Worm (Caenorhabditis elegans) whole organism, L4 larva: ENCODE measurements around the gene ZK795.2.

Experiments used
- F10B5.3 ChIP-seq: sonication (generic microtip); optimal IDR thresholded peaks from 2 replicates; lab custom pipeline; 2016; ENCODE audit warnings: mild to moderate bottlenecking, missing genetic modification characterization, missing compliant biosample characterization
- F44E2.7 ChIP-seq: fragments of 200-800 bp; sonication (Bioruptor generic); IDR thresholded peaks from 2 replicates; pipeline ENCODE4 v2.1.2; 2022; ENCODE audit warnings: missing genetic modification characterization, missing compliant biosample characterization
- F49E8.2 ChIP-seq: sonication (generic microtip); optimal IDR thresholded peaks from 2 replicates; lab custom pipeline; 2016; ENCODE audit warnings: missing compliant biosample characterization, mild to moderate bottlenecking, missing genetic modification characterization, borderline replicate concordance
- Y105C5A.15 ChIP-seq: fragments of 200-800 bp; sonication (Bioruptor generic); IDR thresholded peaks from 2 replicates; pipeline ENCODE4 v1.3.6; 2022; ENCODE audit warnings: missing genetic modification characterization, missing compliant biosample characterization
- aly-2 ChIP-seq: sonication (generic microtip); optimal IDR thresholded peaks from 2 replicates; lab custom pipeline; 2018; ENCODE audit warnings: missing biosample characterization, missing genetic modification characterization
- ama-1 ChIP-seq: fragments of 150-350 bp; optimal IDR thresholded peaks from 2 replicates; lab custom pipeline; 2014; ENCODE audit warnings: inconsistent platforms, mixed read lengths
- ceh-20 ChIP-seq: fragments of 200-800 bp; sonication (Bioruptor generic); IDR thresholded peaks from 2 replicates; pipeline ENCODE4 v1.3.6; 2022; ENCODE audit warnings: missing genetic modification reagents, missing genetic modification characterization, missing compliant biosample characterization
- ceh-62 ChIP-seq: sonication (generic microtip); optimal IDR thresholded peaks from 2 replicates; lab custom pipeline; 2017; ENCODE audit warnings: missing biosample characterization, missing genetic modification characterization
- ctbp-1 ChIP-seq: fragments of 200-800 bp; sonication (Bioruptor generic); IDR thresholded peaks from 2 replicates; pipeline ENCODE4 v1.3.6; 2022; ENCODE audit warnings: missing genetic modification reagents, missing genetic modification characterization, missing compliant biosample characterization
- daf-16 ChIP-seq, 3 experiments: sonication (generic microtip); optimal IDR thresholded peaks; 2 replicates each; lab custom pipeline; 2016 to 2017; ENCODE audit warnings: missing genetic modification characterization in 3 of 3, missing genetic modification reagents in 3 of 3, mild to moderate bottlenecking in 2 of 3, missing compliant biosample characterization in 2 of 3, missing biosample characterization in 1 of 3, moderate library complexity in 1 of 3
- daf-19 ChIP-seq: fragments of 200-800 bp; sonication (Bioruptor generic); conservative IDR thresholded peaks from 2 replicates; pipeline ENCODE4 v1.3.6; 2022; ENCODE audit warnings: missing genetic modification characterization, missing compliant biosample characterization
- daf-8 ChIP-seq: fragments of 200-800 bp; sonication (Bioruptor generic); IDR thresholded peaks from 2 replicates; pipeline ENCODE4 v1.3.6; 2022; ENCODE audit warnings: missing genetic modification characterization, missing compliant biosample characterization
- dmd-8 ChIP-seq: fragments of 200-800 bp; sonication (Bioruptor generic); IDR thresholded peaks from 2 replicates; pipeline ENCODE4 v1.3.6; 2022; ENCODE audit warnings: missing genetic modification characterization, missing compliant biosample characterization
- dmd-9 ChIP-seq: fragments of 200-800 bp; sonication (Bioruptor generic); IDR thresholded peaks from 2 replicates; pipeline ENCODE4 v1.3.6; 2022; ENCODE audit warnings: missing genetic modification reagents, missing genetic modification characterization, missing compliant biosample characterization
- egl-27 ChIP-seq: sonication (generic microtip); optimal IDR thresholded peaks from 3 replicates; lab custom pipeline; 2017; ENCODE audit warnings: missing biosample characterization, missing genetic modification reagents, missing genetic modification characterization
- fos-1 ChIP-seq: fragments of 150-350 bp; optimal IDR thresholded peaks from 2 replicates; lab custom pipeline; 2014; ENCODE audit warnings: missing biosample characterization, missing genetic modification characterization
- hif-1 ChIP-seq, 2 experiments: sonication (generic microtip); optimal IDR thresholded peaks; 2 replicates each; lab custom pipeline; 2016 to 2017; ENCODE audit warnings: missing compliant biosample characterization in 2 of 2, missing genetic modification characterization in 2 of 2, missing genetic modification reagents in 2 of 2, missing genotype in 2 of 2, mild to moderate bottlenecking in 1 of 2
- hlh-11 ChIP-seq: fragments of 200-800 bp; sonication (Bioruptor generic); optimal IDR thresholded peaks from 2 replicates; lab custom pipeline; 2018; ENCODE audit warnings: mild to moderate bottlenecking, missing genetic modification characterization, missing compliant biosample characterization
- hmg-1.1 ChIP-seq: fragments of 200-800 bp; sonication (Bioruptor generic); IDR thresholded peaks from 2 replicates; pipeline ENCODE4 v1.3.6; 2022; ENCODE audit warnings: missing genetic modification reagents, missing genetic modification characterization, missing compliant biosample characterization
- jun-1 ChIP-seq: fragments of 150-350 bp; optimal IDR thresholded peaks from 2 replicates; lab custom pipeline; 2014; ENCODE audit warnings: missing biosample characterization, missing genetic modification reagents, missing genetic modification characterization
- lin-1 ChIP-seq: fragments of 200-800 bp; sonication (Bioruptor generic); IDR thresholded peaks from 2 replicates; pipeline ENCODE4 v1.3.6; 2022; ENCODE audit warnings: missing genetic modification reagents, missing genetic modification characterization, missing compliant biosample characterization
- lin-29 ChIP-seq: fragments of 200-800 bp; sonication (Bioruptor generic); IDR thresholded peaks from 2 replicates; pipeline ENCODE4 v1.3.6; 2022; ENCODE audit warnings: missing genetic modification reagents, missing genetic modification characterization, missing compliant biosample characterization
- lsy-2 ChIP-seq, 2 experiments: fragments of 150-350 bp in 1 of 2; sonication (generic microtip) in 1 of 2; optimal IDR thresholded peaks; 2 replicates each; lab custom pipeline; 2014 to 2017; ENCODE audit warnings: missing biosample characterization in 2 of 2, missing genetic modification characterization in 2 of 2
- mdl-1 ChIP-seq, 2 experiments: fragments of 150-350 bp in 1 of 2; sonication (generic microtip) in 1 of 2; optimal IDR thresholded peaks; 2 replicates each; lab custom pipeline; 2014 to 2017; ENCODE audit warnings: missing biosample characterization in 2 of 2, missing genetic modification characterization in 2 of 2
- mdt-29 ChIP-seq: fragments of 200-800 bp; sonication (Bioruptor generic); IDR thresholded peaks from 2 replicates; pipeline ENCODE4 v1.3.6; 2022; ENCODE audit warnings: missing genetic modification reagents, missing genetic modification characterization, missing compliant biosample characterization
- nhr-102 ChIP-seq: sonication (generic microtip); optimal IDR thresholded peaks from 2 replicates; lab custom pipeline; 2016; ENCODE audit warnings: mild to moderate bottlenecking, missing genetic modification characterization, moderate library complexity, missing compliant biosample characterization
- nhr-11 ChIP-seq: fragments of 150-350 bp; optimal IDR thresholded peaks from 2 replicates; lab custom pipeline; 2014; ENCODE audit warnings: missing biosample characterization, missing genetic modification characterization
- nhr-111 ChIP-seq: fragments of 200-800 bp; sonication (Bioruptor generic); optimal IDR thresholded peaks from 2 replicates; lab custom pipeline; 2018; ENCODE audit warnings: mild to moderate bottlenecking, missing genetic modification characterization, missing compliant biosample characterization
- nhr-25 ChIP-seq: sonication (generic microtip); optimal IDR thresholded peaks from 2 replicates; lab custom pipeline; 2017; ENCODE audit warnings: missing genetic modification characterization, mild to moderate bottlenecking, missing compliant biosample characterization, antibody characterized with exemption, moderate library complexity, borderline replicate concordance; ENCODE audit not compliant: insufficient read depth
- nhr-42 ChIP-seq: fragments of 200-800 bp; sonication (Bioruptor generic); IDR thresholded peaks from 2 replicates; pipeline ENCODE4 v1.3.6; 2022; ENCODE audit warnings: missing genetic modification characterization, missing compliant biosample characterization
- nhr-48 ChIP-seq: sonication (generic microtip); optimal IDR thresholded peaks from 2 replicates; lab custom pipeline; 2016; ENCODE audit warnings: mild to moderate bottlenecking, missing genetic modification characterization, missing compliant biosample characterization
- nhr-76 ChIP-seq: fragments of 150-350 bp; optimal IDR thresholded peaks from 2 replicates; lab custom pipeline; 2014; ENCODE audit warnings: missing biosample characterization, missing genetic modification characterization
- saeg-2 ChIP-seq: fragments of 200-800 bp; sonication (Bioruptor generic); IDR thresholded peaks from 2 replicates; pipeline ENCODE4 v1.3.6; 2022; ENCODE audit warnings: missing genetic modification reagents, missing genetic modification characterization, missing compliant biosample characterization
- sdz-12 ChIP-seq: fragments of 200-800 bp; sonication (Bioruptor generic); optimal IDR thresholded peaks from 2 replicates; lab custom pipeline; 2018; ENCODE audit warnings: mild to moderate bottlenecking, missing genetic modification characterization, missing compliant biosample characterization
- skn-1 ChIP-seq: fragments of 150-350 bp; optimal IDR thresholded peaks from 2 replicates; lab custom pipeline; 2014; ENCODE audit warnings: missing biosample characterization, missing genetic modification characterization
- snpc-1.2 ChIP-seq: fragments of 200-800 bp; sonication (Bioruptor generic); IDR thresholded peaks from 2 replicates; pipeline ENCODE4 v1.3.6; 2022; ENCODE audit warnings: missing genetic modification reagents, missing genetic modification characterization, missing compliant biosample characterization
- unc-62 ChIP-seq, 3 experiments: fragments of 150-350 bp in 1 of 3; sonication (generic microtip); optimal IDR thresholded peaks in 2 of 3; peaks in 1 of 3; 1 replicate in 1 of 3; 2 replicates in 2 of 3; lab custom pipeline; 2014 to 2017; ENCODE audit warnings: missing biosample characterization in 3 of 3, missing genetic modification characterization in 3 of 3, missing genetic modification reagents in 3 of 3, missing genotype in 1 of 3
- vab-7 ChIP-seq: fragments of 200-800 bp; sonication (Bioruptor generic); IDR thresholded peaks from 2 replicates; pipeline ENCODE4 v1.3.6; 2022; ENCODE audit warnings: missing genetic modification reagents, missing genetic modification characterization, missing compliant biosample characterization
- zag-1 ChIP-seq: fragments of 150-350 bp; optimal IDR thresholded peaks from 2 replicates; lab custom pipeline; 2014; ENCODE audit warnings: missing biosample characterization, missing genetic modification characterization
- zip-11 ChIP-seq: fragments of 200-800 bp; sonication (Bioruptor generic); IDR thresholded peaks from 2 replicates; pipeline ENCODE4 v1.3.6; 2022; ENCODE audit warnings: missing genetic modification characterization, missing compliant biosample characterization
- zip-2 ChIP-seq: fragments of 150-350 bp; optimal IDR thresholded peaks from 2 replicates; lab custom pipeline; 2014; ENCODE audit warnings: missing biosample characterization, missing genetic modification characterization
- ztf-11 ChIP-seq: fragments of 150-350 bp; optimal IDR thresholded peaks from 2 replicates; lab custom pipeline; 2014; ENCODE audit warnings: missing biosample characterization, missing genetic modification characterization

ZK795.2 gene

DNA sequence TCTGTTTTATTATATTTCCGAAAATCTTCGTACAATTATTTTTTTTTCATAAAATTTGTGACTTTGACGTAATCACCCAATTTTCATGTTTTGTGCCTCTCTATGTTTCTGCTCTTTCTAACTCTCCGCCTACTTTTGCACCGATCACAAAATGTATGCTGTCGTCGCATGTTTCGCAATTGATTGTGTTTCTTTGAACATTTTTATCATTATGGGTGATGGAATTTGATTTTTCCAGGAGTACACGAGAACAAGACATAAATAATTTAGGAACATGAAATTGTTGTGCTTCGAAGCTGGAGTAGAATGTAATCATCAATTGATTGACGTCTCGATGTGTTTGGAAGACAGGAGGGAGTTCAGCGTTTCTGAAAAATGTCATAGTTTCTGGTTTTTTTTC lies 42.2 kb upstream of the ZK795.2 start (continued):
- TF ChIP-seq daf-8 (GFP tag; lab: Robert Waterston, UW) (no peak), lin-1 (GFP tag; lab: Robert Waterston, UW) (peak; percentile 62; the same call in 1 of the 2 replicates), daf-16 (GFP tag; optimal IDR thresholded peaks at IDR 0.05; lab: Kevin White, UChicago) (peak in 1 of 2 experiments; percentile 71), daf-16 (tag; optimal IDR thresholded peaks at IDR 0.05; lab: Kevin White, UChicago) (peak; percentile 97), ama-1 (lab: Kevin White, UChicago) (no peak), ceh-20 (GFP tag; lab: Robert Waterston, UW) (peak; percentile 48; the same call in 1 of the 2 replicates), hmg-1.1 (GFP tag; lab: Robert Waterston, UW) (no peak), Y105C5A.15 (no peak), nhr-102 (tag; lab: Kevin White, UChicago) (peak; percentile 98), nhr-48 (tag; lab: Kevin White, UChicago) (peak; percentile 92), egl-27 (no peak), lin-29 (no peak), daf-19 (GFP tag; lab: Robert Waterston, UW) (no peak), sdz-12 (no peak), skn-1 (tag; lab: Kevin White, UChicago) (no peak), dmd-9 (GFP tag; lab: Robert Waterston, UW) (no peak), F44E2.7 (GFP tag; lab: Robert Waterston, UW) (no peak), F49E8.2 (tag; lab: Kevin White, UChicago) (no peak), nhr-111 (no peak), zip-2 (no peak), saeg-2 (GFP tag; lab: Robert Waterston, UW) (peak; percentile 69; the same call in 1 of the 2 replicates), nhr-25 (no peak), hif-1 (tag; optimal IDR thresholded peaks at IDR 0.05; lab: Kevin White, UChicago) (no peak), aly-2 (no peak), ctbp-1 (GFP tag; lab: Robert Waterston, UW) (no peak), ztf-11 (tag; lab: Kevin White, UChicago) (no peak), ceh-62 (tag; lab: Kevin White, UChicago) (no peak), nhr-11 (tag; lab: Kevin White, UChicago) (no peak), nhr-76 (tag; lab: Kevin White, UChicago) (no peak), fos-1 (tag; lab: Kevin White, UChicago) (no peak), unc-62 (GFP tag; optimal IDR thresholded peaks at IDR 0.05 in 1 of 2; lab: Kevin White, UChicago) (peak in 1 of 2 experiments; percentile 32), unc-62 (tag; optimal IDR thresholded peaks at IDR 0.05; lab: Kevin White, UChicago) (no peak), mdl-1 (tag; optimal IDR thresholded peaks at IDR 0.05; lab: Kevin White, UChicago) (peak in 1 of 2 experiments; percentile 7), nhr-42 (GFP tag; lab: Robert Waterston, UW) (no peak), zip-11 (GFP tag; lab: Robert Waterston, UW) (no peak), hlh-11 (tag; lab: Kevin White, UChicago) (peak; percentile 91), lsy-2 (tag; optimal IDR thresholded peaks at IDR 0.05; lab: Kevin White, UChicago) (peak in 1 of 2 experiments; percentile 38), mdt-29 (GFP tag; lab: Robert Waterston, UW) (no peak), F10B5.3 (tag; lab: Kevin White, UChicago) (no peak), snpc-1.2 (GFP tag; lab: Robert Waterston, UW) (no peak), dmd-8 (GFP tag; lab: Robert Waterston, UW) (no peak), zag-1 (tag; lab: Kevin White, UChicago) (no peak), vab-7 (no peak), jun-1 (tag; lab: Kevin White, UChicago) (no peak)
- TF ChIP-seq, all 104 proteins: peak for 26
